Fruit fly (Drosophila melanogaster) whole organism, embryonic: ENCODE measurements around the gene CG11898.

Experiments used
- BEAF-32 ChIP-seq: fragments of 200-800 bp; sonication (Bioruptor generic); optimal IDR thresholded peaks from 3 replicates; lab custom pipeline; 2017; ENCODE audit warnings: missing biosample characterization, missing genetic modification characterization, mild to moderate bottlenecking, moderate library complexity, missing genetic modification reagents
- Bgb ChIP-seq: fragments of 200-800 bp; sonication (Bioruptor generic); IDR thresholded peaks from 2 replicates; pipeline ENCODE4 v1.3.6; 2022; ENCODE audit warnings: missing biosample characterization, missing genetic modification characterization; ENCODE audit not compliant: partially characterized antibody
- CG10147 ChIP-seq: fragments of 200-800 bp; sonication (Bioruptor generic); optimal IDR thresholded peaks from 2 replicates; lab custom pipeline; 2019; ENCODE audit warnings: missing biosample characterization, mild to moderate bottlenecking, missing genetic modification characterization, moderate library complexity
- CG13287 ChIP-seq: fragments of 200-800 bp; sonication (Bioruptor generic); IDR thresholded peaks from 2 replicates; pipeline ENCODE4 v1.3.6; 2022; ENCODE audit warnings: missing biosample characterization, missing genetic modification characterization; ENCODE audit not compliant: partially characterized antibody
- CG15514 ChIP-seq: fragments of 200-800 bp; sonication (Bioruptor generic); optimal IDR thresholded peaks from 3 replicates; lab custom pipeline; 2017; ENCODE audit warnings: missing biosample characterization, missing genetic modification characterization, mild to moderate bottlenecking, moderate library complexity, missing genetic modification reagents
- CG1647 ChIP-seq: fragments of 200-800 bp; sonication (Bioruptor generic); optimal IDR thresholded peaks from 3 replicates; lab custom pipeline; 2016; ENCODE audit warnings: missing biosample characterization, missing genetic modification characterization
- CG17186 ChIP-seq: fragments of 200-800 bp; sonication (Bioruptor generic); optimal IDR thresholded peaks from 3 replicates; lab custom pipeline; 2017; ENCODE audit warnings: missing biosample characterization, missing genetic modification reagents, missing genetic modification characterization
- CG17912 ChIP-seq: fragments of 200-800 bp; sonication (Bioruptor generic); optimal IDR thresholded peaks from 2 replicates; lab custom pipeline; 2018; ENCODE audit warnings: missing biosample characterization, mild to moderate bottlenecking, missing genetic modification characterization
- CG18764 ChIP-seq: fragments of 200-800 bp; sonication (Bioruptor generic); optimal IDR thresholded peaks from 3 replicates; lab custom pipeline; 2016; ENCODE audit warnings: missing biosample characterization, missing genetic modification characterization
- CG2199 ChIP-seq: fragments of 200-800 bp; sonication (Bioruptor generic); IDR thresholded peaks from 3 replicates; pipeline ENCODE4 v1.3.6; 2022; ENCODE audit warnings: missing biosample characterization, missing genetic modification characterization
- CG4328 ChIP-seq: fragments of 200-800 bp; sonication (Bioruptor generic); optimal IDR thresholded peaks from 3 replicates; lab custom pipeline; 2017; ENCODE audit warnings: missing biosample characterization, missing genetic modification reagents, missing genetic modification characterization
- CG5180 ChIP-seq: fragments of 200-800 bp; sonication (Bioruptor generic); optimal IDR thresholded peaks from 3 replicates; lab custom pipeline; 2017; ENCODE audit warnings: missing biosample characterization, missing genetic modification characterization, mild to moderate bottlenecking, moderate library complexity, missing genetic modification reagents
- CG6654 ChIP-seq: fragments of 200-800 bp; sonication (Bioruptor generic); optimal IDR thresholded peaks from 2 replicates; lab custom pipeline; 2017; ENCODE audit warnings: missing biosample characterization, mild to moderate bottlenecking, missing genetic modification characterization
- CG8290 ChIP-seq, 3 experiments: fragments of 200-800 bp; sonication (Bioruptor generic); optimal IDR thresholded peaks; 2 replicates each; lab custom pipeline; 2016 to 2019; ENCODE audit warnings: missing biosample characterization in 3 of 3, missing genetic modification characterization in 3 of 3, mild to moderate bottlenecking in 2 of 3, moderate library complexity in 1 of 3
- CG8359 ChIP-seq: fragments of 200-800 bp; sonication (Bioruptor generic); optimal IDR thresholded peaks from 2 replicates; lab custom pipeline; 2017; ENCODE audit warnings: missing biosample characterization, mild to moderate bottlenecking, missing genetic modification characterization, borderline replicate concordance
- E2f2 ChIP-seq: fragments of 200-800 bp; sonication (Bioruptor generic); IDR thresholded peaks from 2 replicates; pipeline ENCODE4 v1.3.6; 2022; ENCODE audit warnings: missing biosample characterization, missing genetic modification characterization
- ERR ChIP-seq: fragments of 200-800 bp; sonication (Bioruptor generic); optimal IDR thresholded peaks from 2 replicates; lab custom pipeline; 2016; ENCODE audit warnings: missing biosample characterization, missing genetic modification characterization
- Ets97D ChIP-seq: fragments of 200-800 bp; sonication (Bioruptor generic); optimal IDR thresholded peaks from 3 replicates; lab custom pipeline; 2016; ENCODE audit warnings: missing biosample characterization, missing genetic modification characterization
- HHEX ChIP-seq: fragments of 200-800 bp; sonication (Bioruptor generic); optimal IDR thresholded peaks from 3 replicates; lab custom pipeline; 2017; ENCODE audit warnings: missing biosample characterization, mild to moderate bottlenecking, missing genetic modification characterization, missing genetic modification reagents
- Hr51 ChIP-seq, 2 experiments: fragments of 200-800 bp; sonication (Bioruptor generic); optimal IDR thresholded peaks; 2 replicates in 1 of 2; 3 replicates in 1 of 2; lab custom pipeline; 2016 to 2018; ENCODE audit warnings: missing biosample characterization in 2 of 2, missing genetic modification characterization in 2 of 2, mild to moderate bottlenecking in 1 of 2, moderate library complexity in 1 of 2
- Hsf ChIP-seq: fragments of 200-800 bp; sonication (Bioruptor generic); optimal IDR thresholded peaks from 3 replicates; lab custom pipeline; 2016; ENCODE audit warnings: missing biosample characterization, missing genetic modification characterization
- Lhr ChIP-seq: fragments of 200-800 bp; sonication (Bioruptor generic); optimal IDR thresholded peaks from 3 replicates; lab custom pipeline; 2017; ENCODE audit warnings: mild to moderate bottlenecking, missing biosample characterization, missing genetic modification reagents, missing genetic modification characterization
- Max ChIP-seq: fragments of 200-800 bp; sonication (Bioruptor generic); optimal IDR thresholded peaks from 2 replicates; lab custom pipeline; 2016; ENCODE audit warnings: missing biosample characterization, mild to moderate bottlenecking, missing genetic modification characterization
- Meics ChIP-seq: fragments of 200-800 bp; sonication (Bioruptor generic); optimal IDR thresholded peaks from 2 replicates; lab custom pipeline; 2017; ENCODE audit warnings: missing biosample characterization, mild to moderate bottlenecking, missing genetic modification characterization
- Ptx1 ChIP-seq: fragments of 200-800 bp; sonication (Bioruptor generic); IDR thresholded peaks from 2 replicates; pipeline ENCODE4 v1.3.6; 2022; ENCODE audit warnings: missing biosample characterization, missing genetic modification characterization
- Sox102F ChIP-seq: fragments of 200-800 bp; sonication (Bioruptor generic); optimal IDR thresholded peaks from 2 replicates; lab custom pipeline; 2018; ENCODE audit warnings: missing biosample characterization, mild to moderate bottlenecking, missing genetic modification characterization, moderate library complexity
- Sry-δ ChIP-seq: fragments of 200-800 bp; sonication (Bioruptor generic); optimal IDR thresholded peaks from 2 replicates; lab custom pipeline; 2016; ENCODE audit warnings: missing biosample characterization, missing genetic modification characterization
- abd-A ChIP-seq: fragments of 200-800 bp; sonication (Bioruptor generic); optimal IDR thresholded peaks from 3 replicates; lab custom pipeline; 2019; ENCODE audit warnings: missing biosample characterization, mild to moderate bottlenecking, missing genetic modification characterization, moderate library complexity
- chinmo ChIP-seq: fragments of 200-800 bp; sonication (Bioruptor generic); IDR thresholded peaks from 4 replicates; pipeline ENCODE4 v1.3.6; 2022; ENCODE audit warnings: missing biosample characterization, missing genetic modification characterization; ENCODE audit not compliant: partially characterized antibody
- dimm ChIP-seq: fragments of 200-800 bp; sonication (Bioruptor generic); IDR thresholded peaks from 2 replicates; pipeline ENCODE4 v1.3.6; 2022; ENCODE audit warnings: missing biosample characterization, missing genetic modification characterization
- en ChIP-seq: fragments of 200-800 bp; sonication (Bioruptor generic); optimal IDR thresholded peaks from 2 replicates; lab custom pipeline; 2016; ENCODE audit warnings: missing biosample characterization, missing genetic modification characterization
- exex ChIP-seq: fragments of 200-800 bp; sonication (Bioruptor generic); optimal IDR thresholded peaks from 4 replicates; lab custom pipeline; 2018; ENCODE audit warnings: missing biosample characterization, mild to moderate bottlenecking, missing genetic modification characterization, moderate library complexity
- fd102C ChIP-seq: fragments of 200-800 bp; sonication (Bioruptor generic); optimal IDR thresholded peaks from 2 replicates; lab custom pipeline; 2018; ENCODE audit warnings: missing biosample characterization, mild to moderate bottlenecking, missing genetic modification characterization, moderate library complexity
- fru ChIP-seq: fragments of >200 bp; optimal IDR thresholded peaks from 2 replicates; lab custom pipeline; 2017
- gsb ChIP-seq: fragments of 200-800 bp; sonication (Bioruptor generic); IDR thresholded peaks from 2 replicates; pipeline ENCODE4 v1.3.6; 2022; ENCODE audit warnings: missing biosample characterization, missing genetic modification characterization
- gt ChIP-seq: fragments of 200-800 bp; sonication (Bioruptor generic); IDR thresholded peaks from 2 replicates; pipeline ENCODE4 v1.3.6; 2022; ENCODE audit warnings: missing biosample characterization, missing genetic modification characterization
- hth ChIP-seq: fragments of >200 bp; optimal IDR thresholded peaks from 2 replicates; lab custom pipeline; 2017; ENCODE audit warnings: inconsistent platforms
- luna ChIP-seq: fragments of 200-800 bp; sonication (Bioruptor generic); optimal IDR thresholded peaks from 2 replicates; lab custom pipeline; 2016; ENCODE audit warnings: missing biosample characterization, missing genetic modification characterization
- nau ChIP-seq: fragments of 200-800 bp; sonication (Bioruptor generic); optimal IDR thresholded peaks from 3 replicates; lab custom pipeline; 2017; ENCODE audit warnings: missing biosample characterization, mild to moderate bottlenecking, missing genetic modification characterization, missing genetic modification reagents
- nmo ChIP-seq: fragments of 200-800 bp; sonication (Bioruptor generic); optimal IDR thresholded peaks from 2 replicates; lab custom pipeline; 2018; ENCODE audit warnings: missing biosample characterization, mild to moderate bottlenecking, missing genetic modification characterization, moderate library complexity
- pho ChIP-seq: fragments of 200-800 bp; sonication (Bioruptor generic); optimal IDR thresholded peaks from 2 replicates; lab custom pipeline; 2016; ENCODE audit warnings: missing biosample characterization, missing genetic modification characterization
- psq ChIP-seq: fragments of 200-800 bp; sonication (Bioruptor generic); optimal IDR thresholded peaks from 2 replicates; lab custom pipeline; 2017; ENCODE audit warnings: missing biosample characterization, missing genetic modification characterization
- scrt ChIP-seq: fragments of 200-800 bp; sonication (Bioruptor generic); optimal IDR thresholded peaks from 2 replicates; lab custom pipeline; 2018; ENCODE audit warnings: missing biosample characterization, mild to moderate bottlenecking, missing genetic modification characterization, moderate library complexity
- sqz ChIP-seq: fragments of 200-800 bp; sonication (Bioruptor generic); optimal IDR thresholded peaks from 3 replicates; lab custom pipeline; 2018; ENCODE audit warnings: missing biosample characterization, mild to moderate bottlenecking, missing genetic modification characterization
- yki ChIP-seq: fragments of >200 bp; optimal IDR thresholded peaks from 3 replicates; lab custom pipeline; 2018

Gene CG11898

dm6 chr3R:29202418-29202817 lies 37.0 kb downstream of the CG11898 start, which contains the start of gene Mesh1 (continued):
- TF ChIP-seq BEAF-32, result peak; percentile 34
- TF ChIP-seq Meics, result no peak
- peak; percentile 82 for TF ChIP-seq CG17186
- no peak for TF ChIP-seq Ptx1 (GFP tag; lab: Robert Waterston, UW)
- peak; percentile 9 for TF ChIP-seq CG15514 (GFP tag; lab: Kevin White, UChicago)
- TF ChIP-seq Ets97D, result no peak
- TF ChIP-seq E2f2 (GFP tag; lab: Robert Waterston, UW), result peak; percentile 94
- peak; percentile 6 for TF ChIP-seq Sry-δ (GFP tag; lab: Kevin White, UChicago)
- TF ChIP-seq fd102C (GFP tag; lab: Kevin White, UChicago), result no peak
- no peak for TF ChIP-seq CG6654
- peak; percentile 40; the same call in 1 of the 2 replicates for TF ChIP-seq CG13287 (GFP tag; lab: Robert Waterston, UW)
- TF ChIP-seq Hr51 (GFP tag; optimal IDR thresholded peaks at IDR 0.05; lab: Kevin White, UChicago), result no peak
- TF ChIP-seq HHEX (GFP tag; lab: Kevin White, UChicago), result no peak
- no peak for TF ChIP-seq psq (GFP tag; lab: Kevin White, UChicago)
- no peak for TF ChIP-seq CG18764 (GFP tag; lab: Kevin White, UChicago)

- TF ChIP-seq CG17912 (GFP tag; lab: Kevin White, UChicago) (no peak), CG4328 (GFP tag; lab: Kevin White, UChicago) (no peak), abd-A (tag; lab: Kevin White, UChicago) (no peak), CG2199 (GFP tag; lab: Robert Waterston, UW) (no peak), CG8359 (GFP tag; lab: Kevin White, UChicago) (no peak), gt (GFP tag; lab: Robert Waterston, UW) (no peak)
These were observed 38.6 kb downstream of the CG11898 start, which contains the start of gene Cyt-c1L for dm6 chr3R:29204033-29204432. Cyt-c1L (minus strand) TSS chr3R:29204133.

- TF ChIP-seq nau (GFP tag; lab: Kevin White, UChicago) (peak; percentile 67), hth (lab: Kevin White, UChicago) (no peak), Sox102F (GFP tag; lab: Kevin White, UChicago) (peak; percentile 90), ERR (GFP tag; lab: Kevin White, UChicago) (peak; percentile 25), exex (tag; lab: Kevin White, UChicago) (no peak), Hsf (peak; percentile 66), Max (GFP tag; lab: Kevin White, UChicago) (peak; percentile 53), CG8290 (GFP tag; optimal IDR thresholded peaks at IDR 0.05; lab: Kevin White, UChicago) (peak; percentile 77), CG8290 (tag; optimal IDR thresholded peaks at IDR 0.05; lab: Kevin White, UChicago) (peak; percentile 10 to 87), CG5180 (peak; percentile 65), Lhr (peak; percentile 56), chinmo (GFP tag; lab: Robert Waterston, UW) (no peak), Bgb (GFP tag; lab: Robert Waterston, UW) (no peak), gt (GFP tag; lab: Robert Waterston, UW) (peak; percentile 49; the same call in 1 of the 2 replicates), CG18764 (GFP tag; lab: Kevin White, UChicago) (peak; percentile 74), CG1647 (GFP tag; lab: Kevin White, UChicago) (peak; percentile 53), CG15514 (GFP tag; lab: Kevin White, UChicago) (peak; percentile 31), sqz (GFP tag; lab: Kevin White, UChicago) (peak; percentile 84), nmo (GFP tag; lab: Kevin White, UChicago) (peak; percentile 84), dimm (GFP tag; lab: Robert Waterston, UW) (peak; percentile 60; the same call in 1 of the 2 replicates), luna (GFP tag; lab: Kevin White, UChicago) (no peak), scrt (GFP tag; lab: Kevin White, UChicago) (peak; percentile 35), gsb (GFP tag; lab: Robert Waterston, UW) (0 out of 2 replicates have a peak, but pooled peaks have one; percentile 22), CG10147 (GFP tag; lab: Kevin White, UChicago) (no peak), en (GFP tag; lab: Kevin White, UChicago) (peak; percentile 69), pho (peak; percentile 9), yki (no peak), fru (no peak)
These were observed 39.4 kb downstream of the CG11898 start for dm6 chr3R:29204612-29205480.
